Worm (Caenorhabditis elegans) whole organism, mixed stage, embryonic: ENCODE measurements around the gene C17C3.6.

Experiments used
- ceh-39 ChIP-seq: fragments of 150-350 bp; optimal IDR thresholded peaks from 2 replicates; lab custom pipeline; 2014; ENCODE audit warnings: missing biosample characterization, missing genetic modification characterization
- ceh-43 ChIP-seq: fragments of 200-800 bp; sonication (Bioruptor generic); optimal IDR thresholded peaks from 2 replicates; lab custom pipeline; 2018; ENCODE audit warnings: mild to moderate bottlenecking, missing genetic modification characterization, moderate library complexity, missing compliant biosample characterization
- ces-1 ChIP-seq: fragments of 150-350 bp; optimal IDR thresholded peaks from 2 replicates; lab custom pipeline; 2014; ENCODE audit warnings: missing biosample characterization, missing genetic modification reagents, missing genetic modification characterization
- cnd-1 ChIP-seq: fragments of 200-800 bp; sonication (Bioruptor generic); optimal IDR thresholded peaks from 2 replicates; lab custom pipeline; 2018; ENCODE audit warnings: mild to moderate bottlenecking, missing genetic modification characterization, missing compliant biosample characterization
- mab-5 ChIP-seq: fragments of 150-350 bp; optimal IDR thresholded peaks from 2 replicates; lab custom pipeline; 2014; ENCODE audit warnings: missing biosample characterization, missing genetic modification characterization
- pha-4 ChIP-seq: fragments of 150-350 bp; optimal IDR thresholded peaks from 2 replicates; lab custom pipeline; 2018; ENCODE audit warnings: missing biosample characterization, missing genetic modification reagents, missing genetic modification characterization
- sem-2 ChIP-seq: fragments of 200-800 bp; sonication (Bioruptor generic); optimal IDR thresholded peaks from 2 replicates; lab custom pipeline; 2018; ENCODE audit warnings: mild to moderate bottlenecking, missing genetic modification characterization, missing compliant biosample characterization
- unc-39 ChIP-seq: fragments of 150-350 bp; optimal IDR thresholded peaks from 2 replicates; lab custom pipeline; 2014; ENCODE audit warnings: missing biosample characterization, missing genetic modification characterization
- unc-62 ChIP-seq: fragments of 150-350 bp; optimal IDR thresholded peaks from 2 replicates; lab custom pipeline; 2014; ENCODE audit warnings: missing biosample characterization, missing genetic modification reagents, missing genetic modification characterization
- ztf-11 ChIP-seq: fragments of 150-350 bp; optimal IDR thresholded peaks from 2 replicates; lab custom pipeline; 2014; ENCODE audit warnings: missing biosample characterization, missing genetic modification characterization

- no peak for TF ChIP-seq mab-5 (tag; lab: Kevin White, UChicago)
- TF ChIP-seq ztf-11 (tag; lab: Kevin White, UChicago) = no peak
- TF ChIP-seq cnd-1 = no peak
- TF ChIP-seq unc-39 = no peak
- no peak for TF ChIP-seq ces-1 (GFP tag; lab: Kevin White, UChicago)
- TF ChIP-seq ceh-39 (tag; lab: Kevin White, UChicago) = no peak
- TF ChIP-seq ceh-43 (GFP tag; lab: Kevin White, UChicago) = no peak
- no peak for TF ChIP-seq pha-4
- no peak for TF ChIP-seq unc-62 (GFP tag; lab: Kevin White, UChicago)
- no peak for TF ChIP-seq sem-2 (GFP tag; lab: Kevin White, UChicago)
These were observed 46.1 kb upstream of the C17C3.6 start, which contains the start of gene cyp-44A1 for ce11 chrII:5503760-5504159.
